Fruit fly (Drosophila melanogaster): ENCODE data around the gene CG42505.

dm6 chr3R:12010202-12010824 lies 21.2 kb downstream of the CG42505 start, which contains the start of the genes KLHL18 and GCC185:
- peak; percentile 78 for TF ChIP-seq CG5204 (GFP tag; optimal IDR thresholded peaks at IDR 0.05)
- peak; percentile 68 for TF ChIP-seq Mnt (GFP tag; optimal IDR thresholded peaks at IDR 0.05)
- TF ChIP-seq kay (GFP tag; ENCODE audit: borderline replicate concordance): no peak
- peak; percentile 94 for TF ChIP-seq toe (GFP tag; optimal IDR thresholded peaks at IDR 0.05)
- TF ChIP-seq Crg-1 (GFP tag; optimal IDR thresholded peaks at IDR 0.05): peak; percentile 72
- TF ChIP-seq CG33017 (tag; optimal IDR thresholded peaks at IDR 0.05): peak; percentile 53
